Worm (Caenorhabditis elegans) whole organism, midembryonic: Measurements from ENCODE around the gene C08G9.2.

Source experiments
- T22C8.4 ChIP-seq: fragments of 200-800 bp; sonication (Bioruptor generic); IDR thresholded peaks from 2 replicates; pipeline ENCODE4 v1.3.6; 2022; ENCODE audit warnings: missing genetic modification characterization, missing compliant biosample characterization
- cog-1 ChIP-seq: sonication (generic microtip); optimal IDR thresholded peaks from 2 replicates; lab custom pipeline; 2016; ENCODE audit warnings: missing genetic modification characterization, missing compliant biosample characterization
- flt-1 ChIP-seq: fragments of 200-800 bp; sonication (Bioruptor generic); IDR thresholded peaks from 2 replicates; pipeline ENCODE4 v1.3.6; 2022; ENCODE audit warnings: missing genetic modification characterization, missing compliant biosample characterization
- klf-2 ChIP-seq: fragments of 200-800 bp; sonication (Bioruptor generic); conservative IDR thresholded peaks from 2 replicates; pipeline ENCODE4 v1.3.6; 2022; ENCODE audit warnings: missing genetic modification reagents, missing genetic modification characterization, missing compliant biosample characterization
- med-1 ChIP-seq: sonication (generic microtip); optimal IDR thresholded peaks from 2 replicates; lab custom pipeline; 2017; ENCODE audit warnings: missing genetic modification characterization, mild to moderate bottlenecking, missing compliant biosample characterization, antibody characterized with exemption, missing genetic modification reagents; ENCODE audit not compliant: insufficient read depth
- ref-1 ChIP-seq: fragments of 200-800 bp; sonication (Bioruptor generic); conservative IDR thresholded peaks from 2 replicates; pipeline ENCODE4 v1.3.6; 2022; ENCODE audit warnings: missing genetic modification reagents, missing genetic modification characterization, missing compliant biosample characterization
- tab-1 ChIP-seq: fragments of 200-800 bp; sonication (Bioruptor generic); IDR thresholded peaks from 2 replicates; pipeline ENCODE4 v1.3.6; 2022; ENCODE audit warnings: missing genetic modification characterization, missing compliant biosample characterization
- ztf-23 ChIP-seq: fragments of 200-800 bp; sonication (Bioruptor generic); IDR thresholded peaks from 2 replicates; pipeline ENCODE4 v1.3.6; 2022; ENCODE audit warnings: missing genetic modification reagents, missing genetic modification characterization, missing compliant biosample characterization
- ztf-29 ChIP-seq: fragments of 200-800 bp; sonication (Bioruptor generic); IDR thresholded peaks from 2 replicates; pipeline ENCODE4 v1.3.6; 2022; ENCODE audit warnings: missing genetic modification reagents, missing genetic modification characterization, missing compliant biosample characterization

Gene C08G9.2

DNA sequence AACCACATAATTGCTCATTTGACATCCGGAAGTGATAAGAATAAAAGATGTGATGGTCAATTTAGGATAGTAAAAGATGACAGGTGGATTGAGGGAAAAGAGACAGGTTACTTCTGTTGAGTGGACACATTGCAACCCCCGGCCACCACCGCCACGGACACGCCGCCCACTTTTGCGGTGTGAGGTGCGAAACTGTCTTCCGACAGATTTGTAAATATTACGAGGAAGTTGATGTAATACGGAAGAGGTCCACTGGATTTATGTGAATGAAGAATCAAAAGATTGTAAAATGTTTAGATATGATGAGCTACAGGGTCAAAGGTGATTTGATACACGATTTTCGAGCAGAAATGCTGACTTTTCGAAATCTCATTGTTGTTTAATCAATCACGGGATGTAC lies at the start of gene C08G9.2:
Gene C08G9.2 (minus strand): TSS at position 101 of the 400 bp plus-strand sequence.
- no peak for TF ChIP-seq klf-2
- TF ChIP-seq T22C8.4 (GFP tag; lab: Robert Waterston, UW), result no peak
- TF ChIP-seq tab-1 (GFP tag; lab: Robert Waterston, UW), result no peak
- no peak for TF ChIP-seq ztf-23
- TF ChIP-seq med-1 (GFP tag; lab: Kevin White, UChicago), result no peak
- no peak for TF ChIP-seq flt-1 (GFP tag; lab: Robert Waterston, UW)
- no peak for TF ChIP-seq ztf-29
- no peak for TF ChIP-seq ref-1 (GFP tag; lab: Robert Waterston, UW)
- TF ChIP-seq cog-1 (tag; lab: Kevin White, UChicago), result no peak

DNA sequence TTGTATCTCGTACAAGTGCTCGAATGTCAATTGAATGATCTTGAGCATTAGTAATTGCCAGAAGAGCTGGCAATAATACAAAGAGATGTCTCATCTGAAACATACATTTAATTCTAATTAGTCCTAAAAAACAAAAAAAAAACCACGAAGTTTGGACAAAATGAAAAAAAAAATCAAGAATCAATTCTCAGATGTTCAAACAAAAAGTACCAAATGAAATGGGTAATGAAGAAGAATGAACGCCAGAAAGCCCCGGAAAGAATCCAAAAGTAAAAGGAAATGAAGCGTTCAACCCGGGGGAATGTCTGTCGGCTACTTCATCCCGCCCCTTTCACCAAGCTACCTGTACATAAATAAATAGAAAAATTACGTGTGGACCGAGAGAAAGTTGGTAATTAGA lies 45.1 kb upstream of the C08G9.2 start, which contains the start of gene F33D4.6:
Gene F33D4.6 (minus strand): TSS at position 101 of the 400 bp plus-strand sequence.
- TF ChIP-seq T22C8.4 (GFP tag; lab: Robert Waterston, UW) (no peak), ztf-23 (no peak), flt-1 (GFP tag; lab: Robert Waterston, UW) (no peak), ref-1 (GFP tag; lab: Robert Waterston, UW) (no peak), klf-2 (no peak), ztf-29 (no peak), tab-1 (GFP tag; lab: Robert Waterston, UW) (no peak)

- TF ChIP-seq cog-1 (tag; lab: Kevin White, UChicago), result no peak
- no peak for TF ChIP-seq ref-1 (GFP tag; lab: Robert Waterston, UW)
- TF ChIP-seq flt-1 (GFP tag; lab: Robert Waterston, UW), result no peak
- TF ChIP-seq klf-2, result no peak
- no peak for TF ChIP-seq ztf-23
- TF ChIP-seq med-1 (GFP tag; lab: Kevin White, UChicago), result no peak
- TF ChIP-seq tab-1 (GFP tag; lab: Robert Waterston, UW), result no peak
- no peak for TF ChIP-seq ztf-29
- no peak for TF ChIP-seq T22C8.4 (GFP tag; lab: Robert Waterston, UW)
These were observed 39.5 kb upstream of the C08G9.2 start for ce11 chrIV:7712252-7712651.

- TF ChIP-seq cog-1 (tag; lab: Kevin White, UChicago), result no peak
- TF ChIP-seq ztf-23, result no peak
- TF ChIP-seq ztf-29, result no peak
- TF ChIP-seq T22C8.4 (GFP tag; lab: Robert Waterston, UW), result no peak
- TF ChIP-seq flt-1 (GFP tag; lab: Robert Waterston, UW), result no peak
These were observed 38.1 kb upstream of the C08G9.2 start, which contains the start of gene nhr-8 for ce11 chrIV:7710824-7711223. Gene nhr-8, plus strand, starts transcription at chrIV:7710983.

ce11 chrIV:7709701-7710100 lies 36.9 kb upstream of the C08G9.2 start, which contains the start of the genes mrpl-1, emc-6 and mrps-24:
Gene mrpl-1, minus strand, starts transcription at chrIV:7709701.
Gene emc-6, minus strand, starts transcription at chrIV:7709736.
Gene mrps-24, plus strand, starts transcription at chrIV:7710045.
- TF ChIP-seq tab-1 (GFP tag; lab: Robert Waterston, UW) (no peak), cog-1 (tag; lab: Kevin White, UChicago) (peak; percentile 3), klf-2 (no peak)

DNA sequence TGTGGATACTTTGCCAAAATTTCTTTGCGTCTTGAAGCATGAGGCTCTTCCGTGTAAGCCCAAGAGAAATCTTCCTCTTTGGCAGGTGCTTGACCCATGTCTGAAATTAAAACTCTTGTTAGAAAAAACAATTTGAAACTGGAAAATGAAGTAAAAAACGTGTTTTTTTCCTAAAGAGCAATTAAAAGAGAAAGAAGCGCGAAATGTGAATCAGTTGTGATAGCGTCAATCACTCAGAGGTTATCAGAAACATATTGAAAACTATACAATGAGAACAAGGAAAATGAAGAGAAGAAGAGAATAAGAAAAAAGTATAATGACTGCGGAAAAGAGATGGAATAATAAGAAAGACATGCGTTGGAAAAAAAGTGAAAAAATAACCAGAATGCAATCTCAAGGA lies 34.0 kb upstream of the C08G9.2 start, which contains the start of gene F33D4.4:
Gene F33D4.4 (minus strand): TSS at position 101 of the 400 bp plus-strand sequence.
- TF ChIP-seq med-1 (GFP tag; lab: Kevin White, UChicago), result no peak
- no peak for TF ChIP-seq flt-1 (GFP tag; lab: Robert Waterston, UW)
- no peak for TF ChIP-seq ref-1 (GFP tag; lab: Robert Waterston, UW)
- TF ChIP-seq ztf-29, result no peak
- no peak for TF ChIP-seq T22C8.4 (GFP tag; lab: Robert Waterston, UW)
- TF ChIP-seq klf-2, result no peak
- no peak for TF ChIP-seq cog-1 (tag; lab: Kevin White, UChicago)
- TF ChIP-seq tab-1 (GFP tag; lab: Robert Waterston, UW), result no peak
- TF ChIP-seq ztf-23, result no peak

DNA sequence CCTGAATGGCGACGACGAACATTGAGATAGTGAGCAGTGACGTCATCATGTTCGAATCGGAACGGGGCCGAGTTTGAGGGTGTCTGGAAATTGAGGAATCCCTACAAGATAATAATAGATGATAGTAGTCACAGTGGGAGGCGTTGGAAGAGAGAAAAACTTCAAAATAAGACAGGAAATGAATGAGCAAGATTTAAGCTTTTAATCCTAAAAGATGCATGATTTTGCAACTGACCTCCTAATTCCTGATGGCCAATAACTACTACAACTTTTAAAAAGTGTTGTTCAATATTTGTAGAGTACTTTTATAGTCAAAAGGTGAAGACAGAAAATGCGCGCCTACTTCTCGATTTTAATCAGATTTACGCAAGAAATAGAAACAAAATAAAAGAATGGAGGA lies 25.5 kb upstream of the C08G9.2 start, which contains the start of gene flp-13:
Gene flp-13 (minus strand): TSS at position 101 of the 400 bp plus-strand sequence.
- TF ChIP-seq ztf-29, result no peak
- TF ChIP-seq klf-2, result no peak
- TF ChIP-seq flt-1 (GFP tag; lab: Robert Waterston, UW), result no peak
- TF ChIP-seq ref-1 (GFP tag; lab: Robert Waterston, UW), result no peak
- no peak for TF ChIP-seq med-1 (GFP tag; lab: Kevin White, UChicago)
- TF ChIP-seq cog-1 (tag; lab: Kevin White, UChicago), result no peak
- TF ChIP-seq ztf-23, result no peak
- TF ChIP-seq tab-1 (GFP tag; lab: Robert Waterston, UW), result no peak
- TF ChIP-seq T22C8.4 (GFP tag; lab: Robert Waterston, UW), result no peak

ce11 chrIV:7692451-7692850 lies 19.7 kb upstream of the C08G9.2 start:
- TF ChIP-seq med-1 (GFP tag; lab: Kevin White, UChicago) (no peak), klf-2 (no peak), T22C8.4 (GFP tag; lab: Robert Waterston, UW) (no peak), tab-1 (GFP tag; lab: Robert Waterston, UW) (no peak), ztf-23 (no peak), ztf-29 (no peak), ref-1 (GFP tag; lab: Robert Waterston, UW) (no peak), cog-1 (tag; lab: Kevin White, UChicago) (no peak), flt-1 (GFP tag; lab: Robert Waterston, UW) (no peak)

ce11 chrIV:7689326-7689725 lies 16.6 kb upstream of the C08G9.2 start:
- no peak for TF ChIP-seq T22C8.4 (GFP tag; lab: Robert Waterston, UW)
- TF ChIP-seq cog-1 (tag; lab: Kevin White, UChicago), result no peak
- no peak for TF ChIP-seq ztf-29
- TF ChIP-seq med-1 (GFP tag; lab: Kevin White, UChicago), result no peak
- no peak for TF ChIP-seq ref-1 (GFP tag; lab: Robert Waterston, UW)
- no peak for TF ChIP-seq ztf-23
- no peak for TF ChIP-seq tab-1 (GFP tag; lab: Robert Waterston, UW)
- no peak for TF ChIP-seq klf-2
- TF ChIP-seq flt-1 (GFP tag; lab: Robert Waterston, UW), result no peak

DNA sequence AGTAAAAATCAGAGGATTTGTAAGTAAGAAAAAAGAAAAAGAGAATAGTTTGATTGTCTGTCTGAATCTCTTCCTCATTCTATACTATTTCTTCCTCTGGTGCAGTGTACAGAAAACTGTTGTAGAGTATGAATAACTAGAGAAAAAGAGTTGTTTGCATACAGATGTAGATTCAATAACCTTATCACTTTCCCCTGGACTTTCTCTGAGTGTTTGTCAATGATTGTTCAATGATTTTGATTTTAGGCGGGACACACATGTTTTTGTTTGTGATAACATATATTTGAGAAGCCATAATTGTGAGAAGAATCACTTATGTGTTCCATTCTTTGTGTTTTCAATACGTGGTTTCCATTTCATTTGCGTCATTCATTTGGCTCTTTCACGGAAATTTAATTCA lies 6.3 kb upstream of the C08G9.2 start:
- TF ChIP-seq ref-1 (GFP tag; lab: Robert Waterston, UW), result no peak
- no peak for TF ChIP-seq T22C8.4 (GFP tag; lab: Robert Waterston, UW)
- TF ChIP-seq flt-1 (GFP tag; lab: Robert Waterston, UW), result no peak
- TF ChIP-seq med-1 (GFP tag; lab: Kevin White, UChicago), result no peak
